Fruit fly (Drosophila melanogaster) whole organism, embryonic: Measurements from ENCODE around the gene cno.

Source experiments
- C15 ChIP-seq: fragments of 200-800 bp; sonication (Bioruptor generic); IDR thresholded peaks from 3 replicates; pipeline ENCODE4 v1.3.6; 2022; ENCODE audit warnings: missing biosample characterization, missing genetic modification characterization
- CG10274 ChIP-seq: fragments of 200-800 bp; sonication (Bioruptor generic); optimal IDR thresholded peaks from 3 replicates; lab custom pipeline; 2017; ENCODE audit warnings: missing biosample characterization, mild to moderate bottlenecking, missing genetic modification characterization
- CG10366 ChIP-seq: fragments of 200-800 bp; sonication (Bioruptor generic); IDR thresholded peaks from 2 replicates; pipeline ENCODE4 v1.3.6; 2022; ENCODE audit warnings: missing biosample characterization, missing genetic modification characterization
- CG1647 ChIP-seq: fragments of 200-800 bp; sonication (Bioruptor generic); optimal IDR thresholded peaks from 3 replicates; lab custom pipeline; 2016; ENCODE audit warnings: missing biosample characterization, missing genetic modification characterization
- CG16863 ChIP-seq: fragments of 200-800 bp; sonication (Bioruptor generic); optimal IDR thresholded peaks from 3 replicates; lab custom pipeline; 2016; ENCODE audit warnings: missing biosample characterization, missing genetic modification characterization
- CG30020 ChIP-seq: fragments of 200-800 bp; optimal IDR thresholded peaks from 2 replicates; lab custom pipeline; 2019; ENCODE audit warnings: missing biosample characterization, mild to moderate bottlenecking, missing genetic modification characterization, moderate library complexity
- CG30403 ChIP-seq: fragments of 200-800 bp; sonication (Bioruptor generic); optimal IDR thresholded peaks from 3 replicates; lab custom pipeline; 2016; ENCODE audit warnings: missing biosample characterization, missing genetic modification characterization
- CG33557 ChIP-seq: fragments of 200-800 bp; sonication (Bioruptor generic); optimal IDR thresholded peaks from 2 replicates; lab custom pipeline; 2019; ENCODE audit warnings: missing biosample characterization, mild to moderate bottlenecking, missing genetic modification characterization, moderate library complexity
- CG3847 ChIP-seq: fragments of 200-800 bp; sonication (Bioruptor generic); IDR thresholded peaks from 2 replicates; pipeline ENCODE4 v1.3.6; 2022; ENCODE audit warnings: missing biosample characterization, missing genetic modification characterization
- CG3995 ChIP-seq: fragments of 200-800 bp; sonication (Bioruptor generic); optimal IDR thresholded peaks from 3 replicates; lab custom pipeline; 2016; ENCODE audit warnings: missing biosample characterization, missing genetic modification characterization
- CG4328 ChIP-seq: fragments of 200-800 bp; sonication (Bioruptor generic); optimal IDR thresholded peaks from 3 replicates; lab custom pipeline; 2017; ENCODE audit warnings: missing biosample characterization, missing genetic modification reagents, missing genetic modification characterization
- CG4404 ChIP-seq: fragments of 200-800 bp; sonication (Bioruptor generic); IDR thresholded peaks from 2 replicates; pipeline ENCODE4 v1.3.6; 2022; ENCODE audit warnings: missing biosample characterization, missing genetic modification characterization
- CG6791 ChIP-seq: fragments of 200-800 bp; sonication (Bioruptor generic); IDR thresholded peaks from 3 replicates; pipeline ENCODE4 v1.3.6; 2022; ENCODE audit warnings: missing biosample characterization, missing genetic modification characterization; ENCODE audit not compliant: partially characterized antibody
- CoRest ChIP-seq: fragments of 200-800 bp; sonication (Bioruptor generic); optimal IDR thresholded peaks from 3 replicates; lab custom pipeline; 2018; ENCODE audit warnings: missing biosample characterization, mild to moderate bottlenecking, missing genetic modification characterization, moderate library complexity
- D19B ChIP-seq: fragments of 200-800 bp; sonication (Bioruptor generic); optimal IDR thresholded peaks from 2 replicates; lab custom pipeline; 2017; ENCODE audit warnings: missing biosample characterization, mild to moderate bottlenecking, missing genetic modification characterization
- Dek ChIP-seq: fragments of 200-800 bp; sonication (Bioruptor generic); optimal IDR thresholded peaks from 3 replicates; lab custom pipeline; 2019; ENCODE audit warnings: missing biosample characterization, mild to moderate bottlenecking, missing genetic modification characterization, moderate library complexity
- Doc3 ChIP-seq: fragments of 200-800 bp; sonication (Bioruptor generic); IDR thresholded peaks from 3 replicates; pipeline ENCODE4 v1.3.6; 2022; ENCODE audit warnings: missing biosample characterization, missing genetic modification characterization; ENCODE audit not compliant: partially characterized antibody
- Elba2 ChIP-seq: fragments of 200-800 bp; sonication (Bioruptor generic); optimal IDR thresholded peaks from 3 replicates; lab custom pipeline; 2016; ENCODE audit warnings: missing biosample characterization, missing genetic modification characterization
- Ets97D ChIP-seq: fragments of 200-800 bp; sonication (Bioruptor generic); optimal IDR thresholded peaks from 3 replicates; lab custom pipeline; 2016; ENCODE audit warnings: missing biosample characterization, missing genetic modification characterization
- Gug ChIP-seq: fragments of 200-800 bp; sonication (Bioruptor generic); IDR thresholded peaks from 4 replicates; pipeline ENCODE4 v1.3.6; 2022; ENCODE audit warnings: missing biosample characterization, missing genetic modification characterization
- Hr51 ChIP-seq, 2 experiments: fragments of 200-800 bp; sonication (Bioruptor generic); optimal IDR thresholded peaks; 2 replicates in 1 of 2; 3 replicates in 1 of 2; lab custom pipeline; 2016 to 2018; ENCODE audit warnings: missing biosample characterization in 2 of 2, missing genetic modification characterization in 2 of 2, mild to moderate bottlenecking in 1 of 2, moderate library complexity in 1 of 2
- Hr78 ChIP-seq, 2 experiments: fragments of 200-800 bp in 1 of 2; fragments of >200 bp in 1 of 2; sonication (Bioruptor generic) in 1 of 2; optimal IDR thresholded peaks; 2 replicates each; lab custom pipeline; 2017 to 2019; ENCODE audit warnings: missing biosample characterization in 2 of 2, missing genetic modification characterization in 2 of 2, mild to moderate bottlenecking in 1 of 2, moderate library complexity in 1 of 2
- Max ChIP-seq: fragments of 200-800 bp; sonication (Bioruptor generic); optimal IDR thresholded peaks from 2 replicates; lab custom pipeline; 2016; ENCODE audit warnings: missing biosample characterization, mild to moderate bottlenecking, missing genetic modification characterization
- NK7.1 ChIP-seq: fragments of 200-800 bp; sonication (Bioruptor generic); optimal IDR thresholded peaks from 3 replicates; lab custom pipeline; 2016; ENCODE audit warnings: missing biosample characterization, missing genetic modification characterization
- Oaz ChIP-seq: fragments of 200-800 bp; sonication (Bioruptor generic); IDR thresholded peaks from 2 replicates; pipeline ENCODE4 v1.3.6; 2022; ENCODE audit warnings: missing biosample characterization, missing genetic modification characterization
- Oli ChIP-seq: fragments of 200-800 bp; sonication (Bioruptor generic); optimal IDR thresholded peaks from 2 replicates; lab custom pipeline; 2018; ENCODE audit warnings: missing biosample characterization, mild to moderate bottlenecking, missing genetic modification characterization, moderate library complexity
- Opbp ChIP-seq: fragments of 200-800 bp; sonication (Bioruptor generic); IDR thresholded peaks from 3 replicates; pipeline ENCODE4 v1.3.6; 2022; ENCODE audit warnings: missing biosample characterization, missing genetic modification characterization; ENCODE audit not compliant: partially characterized antibody
- Side ChIP-seq: fragments of 200-800 bp; sonication (Bioruptor generic); optimal IDR thresholded peaks from 2 replicates; lab custom pipeline; 2016; ENCODE audit warnings: missing biosample characterization, missing genetic modification characterization
- Sox102F ChIP-seq: fragments of 200-800 bp; sonication (Bioruptor generic); optimal IDR thresholded peaks from 2 replicates; lab custom pipeline; 2018; ENCODE audit warnings: missing biosample characterization, mild to moderate bottlenecking, missing genetic modification characterization, moderate library complexity
- ato ChIP-seq: fragments of 200-800 bp; sonication (Bioruptor generic); IDR thresholded peaks from 2 replicates; pipeline ENCODE4 v1.3.6; 2022; ENCODE audit warnings: missing biosample characterization, missing genetic modification characterization; ENCODE audit not compliant: partially characterized antibody
- cad ChIP-seq: fragments of >200 bp; optimal IDR thresholded peaks from 2 replicates; lab custom pipeline; 2017; ENCODE audit warnings: missing biosample characterization, missing genetic modification characterization
- cas ChIP-seq: fragments of 200-800 bp; sonication (Bioruptor generic); IDR thresholded peaks from 2 replicates; pipeline ENCODE4 v1.3.6; 2022; ENCODE audit warnings: missing biosample characterization, missing genetic modification characterization
- chif ChIP-seq, 2 experiments: fragments of 200-800 bp; sonication (Bioruptor generic); optimal IDR thresholded peaks; 3 replicates each; lab custom pipeline; 2016; ENCODE audit warnings: missing biosample characterization in 2 of 2, missing genetic modification characterization in 2 of 2
- da ChIP-seq: fragments of 200-800 bp; sonication (Bioruptor generic); optimal IDR thresholded peaks from 2 replicates; lab custom pipeline; 2016; ENCODE audit warnings: missing biosample characterization, missing genetic modification characterization
- fru ChIP-seq: fragments of >200 bp; optimal IDR thresholded peaks from 2 replicates; lab custom pipeline; 2017
- gcm2 ChIP-seq: fragments of 200-800 bp; sonication (Bioruptor generic); optimal IDR thresholded peaks from 2 replicates; lab custom pipeline; 2016; ENCODE audit warnings: missing biosample characterization, missing genetic modification characterization
- gem ChIP-seq: fragments of 200-800 bp; sonication (Bioruptor generic); optimal IDR thresholded peaks from 2 replicates; lab custom pipeline; 2019; ENCODE audit warnings: missing biosample characterization, mild to moderate bottlenecking, missing genetic modification characterization, moderate library complexity
- gfzf ChIP-seq: fragments of 200-800 bp; sonication (Bioruptor generic); optimal IDR thresholded peaks from 2 replicates; lab custom pipeline; 2016; ENCODE audit warnings: missing biosample characterization, mild to moderate bottlenecking, missing genetic modification characterization, moderate library complexity
- grau ChIP-seq: fragments of 200-800 bp; optimal IDR thresholded peaks from 3 replicates; lab custom pipeline; 2019; ENCODE audit warnings: missing biosample characterization, mild to moderate bottlenecking, missing genetic modification characterization, moderate library complexity
- grn ChIP-seq: fragments of 200-800 bp; sonication (Bioruptor generic); optimal IDR thresholded peaks from 3 replicates; lab custom pipeline; 2017; ENCODE audit warnings: missing biosample characterization, missing genetic modification characterization
- lab ChIP-seq: fragments of 200-800 bp; sonication (Bioruptor generic); optimal IDR thresholded peaks from 3 replicates; lab custom pipeline; 2017; ENCODE audit warnings: missing biosample characterization, missing genetic modification characterization, mild to moderate bottlenecking, moderate library complexity, missing genetic modification reagents
- lbe ChIP-seq: fragments of 200-800 bp; sonication (Bioruptor generic); optimal IDR thresholded peaks from 2 replicates; lab custom pipeline; 2016; ENCODE audit warnings: missing biosample characterization, mild to moderate bottlenecking, missing genetic modification characterization
- luna ChIP-seq: fragments of 200-800 bp; sonication (Bioruptor generic); optimal IDR thresholded peaks from 2 replicates; lab custom pipeline; 2016; ENCODE audit warnings: missing biosample characterization, missing genetic modification characterization
- mld ChIP-seq: fragments of 200-800 bp; sonication (Bioruptor generic); IDR thresholded peaks from 3 replicates; pipeline ENCODE4 v1.3.6; 2022; ENCODE audit warnings: missing biosample characterization, missing genetic modification characterization; ENCODE audit not compliant: partially characterized antibody
- org-1 ChIP-seq: fragments of 200-800 bp; sonication (Bioruptor generic); optimal IDR thresholded peaks from 2 replicates; lab custom pipeline; 2017; ENCODE audit warnings: missing biosample characterization, missing genetic modification characterization
- pum ChIP-seq: fragments of 200-800 bp; sonication (Bioruptor generic); optimal IDR thresholded peaks from 2 replicates; lab custom pipeline; 2016; ENCODE audit warnings: missing biosample characterization, missing genetic modification characterization
- schlank ChIP-seq: fragments of 200-800 bp; sonication (Bioruptor generic); optimal IDR thresholded peaks from 2 replicates; lab custom pipeline; 2018; ENCODE audit warnings: missing biosample characterization, mild to moderate bottlenecking, missing genetic modification characterization
- twi ChIP-seq: fragments of 200-800 bp; optimal IDR thresholded peaks from 2 replicates; lab custom pipeline; 2019; ENCODE audit warnings: missing biosample characterization, mild to moderate bottlenecking, missing genetic modification characterization, moderate library complexity
- tx ChIP-seq: fragments of 200-800 bp; sonication (Bioruptor generic); optimal IDR thresholded peaks from 2 replicates; lab custom pipeline; 2016; ENCODE audit warnings: missing biosample characterization, missing genetic modification characterization
- z ChIP-seq: fragments of 200-800 bp; sonication (Bioruptor generic); IDR thresholded peaks from 3 replicates; pipeline ENCODE4 v1.3.6; 2022; ENCODE audit warnings: missing biosample characterization, missing genetic modification characterization
- zen ChIP-seq: fragments of 200-800 bp; sonication (Bioruptor generic); optimal IDR thresholded peaks from 3 replicates; lab custom pipeline; 2018; ENCODE audit warnings: missing biosample characterization, mild to moderate bottlenecking, missing genetic modification characterization, moderate library complexity

Gene cno

dm6 chr3R:5232197-5232607 is 14.9 kb upstream of the cno start, which contains the start of the genes Kat60 and Mms19 (continued):
- TF ChIP-seq org-1: no peak
- peak; percentile 65 for TF ChIP-seq CG16863 (GFP tag; lab: Kevin White, UChicago)
- no peak for TF ChIP-seq lab (GFP tag; lab: Kevin White, UChicago)
- peak; percentile 29 for TF ChIP-seq lbe
- peak; percentile 62 for TF ChIP-seq CG1647 (GFP tag; lab: Kevin White, UChicago)
- no peak for TF ChIP-seq CG4328 (GFP tag; lab: Kevin White, UChicago)
- peak; percentile 86 for TF ChIP-seq Opbp (GFP tag; lab: Robert Waterston, UW)
- TF ChIP-seq ato: peak; percentile 74
- no peak for TF ChIP-seq grau (tag; lab: Kevin White, UChicago)
- no peak for TF ChIP-seq CG33557 (GFP tag; lab: Kevin White, UChicago)
- TF ChIP-seq mld: peak; percentile 80
- TF ChIP-seq CG30403: peak; percentile 82
- TF ChIP-seq da (GFP tag; lab: Kevin White, UChicago): peak; percentile 31
- peak; percentile 48 for TF ChIP-seq zen (tag; lab: Kevin White, UChicago)
- peak; percentile 93 for TF ChIP-seq Doc3 (GFP tag; lab: Robert Waterston, UW)
- TF ChIP-seq z: no peak
- TF ChIP-seq CG10366: peak; percentile 65
- peak in 1 of 2 experiments; percentile 35 for TF ChIP-seq Hr51 (GFP tag; optimal IDR thresholded peaks at IDR 0.05; lab: Kevin White, UChicago)
- no peak for TF ChIP-seq cad (GFP tag; lab: Kevin White, UChicago)
- no peak for TF ChIP-seq luna (GFP tag; lab: Kevin White, UChicago)
- no peak for TF ChIP-seq Dek (tag; lab: Kevin White, UChicago)
- TF ChIP-seq Elba2: peak; percentile 60
- peak; percentile 80 for TF ChIP-seq CG30020 (tag; lab: Kevin White, UChicago)
- TF ChIP-seq Oli (tag; lab: Kevin White, UChicago): no peak
- peak; percentile 81 for TF ChIP-seq Ets97D (GFP tag; lab: Kevin White, UChicago)
- no peak for TF ChIP-seq grn (GFP tag; lab: Kevin White, UChicago)
- peak; percentile 28 for TF ChIP-seq Side (GFP tag; lab: Kevin White, UChicago)
- peak; percentile 66 for TF ChIP-seq cas (GFP tag; lab: Robert Waterston, UW)
- peak; percentile 25 for TF ChIP-seq gfzf (GFP tag; lab: Kevin White, UChicago)
- peak; percentile 83 for TF ChIP-seq CG3847 (GFP tag; lab: Robert Waterston, UW)
- TF ChIP-seq gcm2: no peak
- TF ChIP-seq chif (GFP tag; optimal IDR thresholded peaks at IDR 0.05; lab: Kevin White, UChicago): peak; percentile 34 to 69
- no peak for TF ChIP-seq fru (lab: Kevin White, UChicago)
- peak; percentile 6 for TF ChIP-seq schlank (tag; lab: Kevin White, UChicago)
- peak; percentile 94 for TF ChIP-seq CG6791 (GFP tag; lab: Robert Waterston, UW)
- no peak for TF ChIP-seq Oaz (GFP tag; lab: Robert Waterston, UW)
- TF ChIP-seq D19B: peak; percentile 38
- TF ChIP-seq NK7.1 (GFP tag; lab: Kevin White, UChicago): no peak
- TF ChIP-seq CG10274: no peak
- TF ChIP-seq Max (GFP tag; lab: Kevin White, UChicago): peak; percentile 72
- peak; percentile 60 for TF ChIP-seq tx
- TF ChIP-seq Sox102F (GFP tag; lab: Kevin White, UChicago): no peak
- TF ChIP-seq pum (GFP tag; lab: Kevin White, UChicago): peak; percentile 73
- peak; percentile 31; the same call in 1 of the 3 replicates for TF ChIP-seq C15 (GFP tag; lab: Robert Waterston, UW)
- no peak for TF ChIP-seq gem (tag; lab: Kevin White, UChicago)
- TF ChIP-seq Hr78 (GFP tag; optimal IDR thresholded peaks at IDR 0.05; lab: Kevin White, UChicago): no peak
- peak; percentile 60 for TF ChIP-seq CG3995
- TF ChIP-seq Gug: peak; percentile 84; the same call in 3 of the 4 replicates
- TF ChIP-seq CoRest: peak; percentile 75
- TF ChIP-seq twi (tag; lab: Kevin White, UChicago): no peak
- TF ChIP-seq CG4404 (GFP tag; lab: Robert Waterston, UW): peak; percentile 74
